Fruit fly (Drosophila melanogaster) whole organism, embryonic: ENCODE measurements around the gene Chchd3.

Experiments used
- Adf1 ChIP-seq: fragments of 200-800 bp; sonication (Bioruptor generic); IDR thresholded peaks from 2 replicates; pipeline ENCODE4 v1.3.6; 2022; ENCODE audit warnings: missing biosample characterization, missing genetic modification characterization
- Atf-2 ChIP-seq: fragments of 200-800 bp; sonication (Bioruptor generic); optimal IDR thresholded peaks from 2 replicates; lab custom pipeline; 2016; ENCODE audit warnings: missing biosample characterization, missing genetic modification characterization
- CG1024 ChIP-seq: fragments of 200-800 bp; sonication (Bioruptor generic); IDR thresholded peaks from 2 replicates; pipeline ENCODE4 v1.3.6; 2022; ENCODE audit warnings: missing biosample characterization, missing genetic modification characterization
- CG10431 ChIP-seq: fragments of 200-800 bp; sonication (Bioruptor generic); optimal IDR thresholded peaks from 3 replicates; lab custom pipeline; 2018; ENCODE audit warnings: missing biosample characterization, mild to moderate bottlenecking, missing genetic modification characterization
- CG11093 ChIP-seq: fragments of 200-800 bp; sonication (Bioruptor generic); IDR thresholded peaks from 3 replicates; pipeline ENCODE4 v1.3.6; 2022; ENCODE audit warnings: missing biosample characterization, missing genetic modification characterization
- CG11247 ChIP-seq: fragments of 200-800 bp; sonication (Bioruptor generic); IDR thresholded peaks from 2 replicates; pipeline ENCODE4 v1.3.6; 2022; ENCODE audit warnings: missing biosample characterization, missing genetic modification characterization
- CG11695 ChIP-seq: fragments of 200-800 bp; sonication (Bioruptor generic); IDR thresholded peaks from 3 replicates; pipeline ENCODE4 v1.3.6; 2022; ENCODE audit warnings: missing biosample characterization, missing genetic modification characterization
- CG13775 ChIP-seq: fragments of 200-800 bp; sonication (Bioruptor generic); optimal IDR thresholded peaks from 3 replicates; lab custom pipeline; 2017; ENCODE audit warnings: missing biosample characterization, mild to moderate bottlenecking, missing genetic modification characterization
- CG14710 ChIP-seq: fragments of 200-800 bp; sonication (Bioruptor generic); optimal IDR thresholded peaks from 3 replicates; lab custom pipeline; 2019; ENCODE audit warnings: missing biosample characterization, mild to moderate bottlenecking, missing genetic modification characterization, moderate library complexity
- CG17361 ChIP-seq: fragments of 200-800 bp; sonication (Bioruptor generic); IDR thresholded peaks from 3 replicates; pipeline ENCODE4 v1.3.6; 2022; ENCODE audit warnings: missing biosample characterization, missing genetic modification characterization
- CG2889 ChIP-seq: fragments of 200-800 bp; sonication (Bioruptor generic); IDR thresholded peaks from 3 replicates; pipeline ENCODE4 v1.3.6; 2022; ENCODE audit warnings: missing biosample characterization, missing genetic modification characterization
- CG30403 ChIP-seq: fragments of 200-800 bp; sonication (Bioruptor generic); optimal IDR thresholded peaks from 3 replicates; lab custom pipeline; 2016; ENCODE audit warnings: missing biosample characterization, missing genetic modification characterization
- CG31441 ChIP-seq: fragments of 200-800 bp; sonication (Bioruptor generic); IDR thresholded peaks from 2 replicates; pipeline ENCODE4 v1.3.6; 2022; ENCODE audit warnings: missing biosample characterization, missing genetic modification characterization
- CG32532 ChIP-seq: fragments of 200-800 bp; sonication (Bioruptor generic); IDR thresholded peaks from 2 replicates; pipeline ENCODE4 v1.3.6; 2022; ENCODE audit warnings: missing biosample characterization, missing genetic modification characterization
- CG6272 ChIP-seq: fragments of 200-800 bp; sonication (Bioruptor generic); IDR thresholded peaks from 2 replicates; pipeline ENCODE4 v1.3.6; 2022; ENCODE audit warnings: missing biosample characterization, missing genetic modification characterization
- CG8359 ChIP-seq: fragments of 200-800 bp; sonication (Bioruptor generic); optimal IDR thresholded peaks from 2 replicates; lab custom pipeline; 2017; ENCODE audit warnings: missing biosample characterization, mild to moderate bottlenecking, missing genetic modification characterization, borderline replicate concordance
- CG8765 ChIP-seq: fragments of 200-800 bp; sonication (Bioruptor generic); IDR thresholded peaks from 2 replicates; pipeline ENCODE4 v1.3.6; 2022; ENCODE audit warnings: missing biosample characterization, missing genetic modification characterization
- CHES-1-like ChIP-seq: fragments of 200-800 bp; sonication (Bioruptor generic); optimal IDR thresholded peaks from 2 replicates; lab custom pipeline; 2016; ENCODE audit warnings: missing biosample characterization, missing genetic modification characterization
- Deaf1 ChIP-seq: fragments of 200-800 bp; optimal IDR thresholded peaks from 3 replicates; lab custom pipeline; 2019; ENCODE audit warnings: missing biosample characterization, mild to moderate bottlenecking, missing genetic modification characterization, moderate library complexity
- Dref ChIP-seq: fragments of 200-800 bp; sonication (Bioruptor generic); IDR thresholded peaks from 2 replicates; pipeline ENCODE4 v1.3.6; 2022; ENCODE audit warnings: missing biosample characterization, missing genetic modification characterization
- Elba2 ChIP-seq: fragments of 200-800 bp; sonication (Bioruptor generic); optimal IDR thresholded peaks from 3 replicates; lab custom pipeline; 2016; ENCODE audit warnings: missing biosample characterization, missing genetic modification characterization
- Gsc ChIP-seq: fragments of 200-800 bp; sonication (Bioruptor generic); IDR thresholded peaks from 2 replicates; pipeline ENCODE4 v1.3.6; 2022; ENCODE audit warnings: missing biosample characterization, missing genetic modification characterization
- HmgZ ChIP-seq: fragments of 200-800 bp; sonication (Bioruptor generic); optimal IDR thresholded peaks from 2 replicates; lab custom pipeline; 2018; ENCODE audit warnings: missing biosample characterization, mild to moderate bottlenecking, missing genetic modification characterization
- Hr78 ChIP-seq, 2 experiments: fragments of 200-800 bp in 1 of 2; fragments of >200 bp in 1 of 2; sonication (Bioruptor generic) in 1 of 2; optimal IDR thresholded peaks; 2 replicates each; lab custom pipeline; 2017 to 2019; ENCODE audit warnings: missing biosample characterization in 2 of 2, missing genetic modification characterization in 2 of 2, mild to moderate bottlenecking in 1 of 2, moderate library complexity in 1 of 2
- MBD-R2 ChIP-seq: fragments of 200-800 bp; sonication (Bioruptor generic); IDR thresholded peaks from 2 replicates; pipeline ENCODE4 v1.3.6; 2022; ENCODE audit warnings: missing biosample characterization, missing genetic modification characterization
- MESR4 ChIP-seq: fragments of 200-800 bp; sonication (Bioruptor generic); optimal IDR thresholded peaks from 2 replicates; lab custom pipeline; 2018; ENCODE audit warnings: missing biosample characterization, mild to moderate bottlenecking, missing genetic modification characterization, moderate library complexity
- MTF-1 ChIP-seq: fragments of 200-800 bp; sonication (Bioruptor generic); optimal IDR thresholded peaks from 2 replicates; lab custom pipeline; 2018; ENCODE audit warnings: missing biosample characterization, mild to moderate bottlenecking, missing genetic modification characterization, borderline replicate concordance
- Mad ChIP-seq: fragments of 200-800 bp; sonication (Bioruptor generic); optimal IDR thresholded peaks from 2 replicates; lab custom pipeline; 2016; ENCODE audit warnings: missing biosample characterization, missing genetic modification characterization
- Mes4 ChIP-seq: fragments of 200-800 bp; sonication (Bioruptor generic); optimal IDR thresholded peaks from 2 replicates; lab custom pipeline; 2016; ENCODE audit warnings: missing biosample characterization, missing genetic modification characterization
- Myb ChIP-seq: fragments of 200-800 bp; sonication (Bioruptor generic); optimal IDR thresholded peaks from 2 replicates; lab custom pipeline; 2016; ENCODE audit warnings: missing biosample characterization, missing genetic modification characterization
- Nf-YC ChIP-seq: fragments of 200-800 bp; optimal IDR thresholded peaks from 3 replicates; lab custom pipeline; 2019; ENCODE audit warnings: missing biosample characterization, mild to moderate bottlenecking, missing genetic modification characterization, moderate library complexity
- Opbp ChIP-seq: fragments of 200-800 bp; sonication (Bioruptor generic); IDR thresholded peaks from 3 replicates; pipeline ENCODE4 v1.3.6; 2022; ENCODE audit warnings: missing biosample characterization, missing genetic modification characterization; ENCODE audit not compliant: partially characterized antibody
- PHDP ChIP-seq: fragments of 200-800 bp; sonication (Bioruptor generic); optimal IDR thresholded peaks from 3 replicates; lab custom pipeline; 2018; ENCODE audit warnings: missing biosample characterization, mild to moderate bottlenecking, missing genetic modification characterization, moderate library complexity
- ab ChIP-seq: fragments of 200-800 bp; sonication (Bioruptor generic); optimal IDR thresholded peaks from 2 replicates; lab custom pipeline; 2016; ENCODE audit warnings: missing biosample characterization, missing genetic modification characterization
- ara ChIP-seq: fragments of 200-800 bp; sonication (Bioruptor generic); IDR thresholded peaks from 2 replicates; pipeline ENCODE4 v1.3.6; 2022; ENCODE audit warnings: missing biosample characterization, missing genetic modification characterization
- az2 ChIP-seq: fragments of 200-800 bp; sonication (Bioruptor generic); optimal IDR thresholded peaks from 3 replicates; lab custom pipeline; 2016; ENCODE audit warnings: missing biosample characterization, missing genetic modification characterization
- danr ChIP-seq: fragments of 200-800 bp; sonication (Bioruptor generic); IDR thresholded peaks from 2 replicates; pipeline ENCODE4 v1.3.6; 2022; ENCODE audit warnings: missing biosample characterization, missing genetic modification characterization
- dimm ChIP-seq: fragments of 200-800 bp; sonication (Bioruptor generic); IDR thresholded peaks from 2 replicates; pipeline ENCODE4 v1.3.6; 2022; ENCODE audit warnings: missing biosample characterization, missing genetic modification characterization
- ewg ChIP-seq: fragments of 200-800 bp; sonication (Bioruptor generic); optimal IDR thresholded peaks from 3 replicates; lab custom pipeline; 2017; ENCODE audit warnings: mild to moderate bottlenecking, missing biosample characterization, missing genetic modification reagents, missing genetic modification characterization
- fd3F ChIP-seq: fragments of 200-800 bp; sonication (Bioruptor generic); optimal IDR thresholded peaks from 2 replicates; lab custom pipeline; 2018; ENCODE audit warnings: missing biosample characterization, mild to moderate bottlenecking, missing genetic modification characterization, moderate library complexity
- ftz-f1 ChIP-seq: fragments of 200-800 bp; sonication (Bioruptor generic); optimal IDR thresholded peaks from 2 replicates; lab custom pipeline; 2016; ENCODE audit warnings: missing biosample characterization, missing genetic modification characterization
- ind ChIP-seq: fragments of 200-800 bp; sonication (Bioruptor generic); optimal IDR thresholded peaks from 3 replicates; lab custom pipeline; 2016; ENCODE audit warnings: missing biosample characterization, missing genetic modification characterization
- lola ChIP-seq, 3 experiments: fragments of >200 bp in 2 of 3; fragments of 200-800 bp in 1 of 3; sonication (Bioruptor generic) in 1 of 3; optimal IDR thresholded peaks; 2 replicates each; lab custom pipeline; 2017 to 2019; ENCODE audit warnings: missing biosample characterization in 3 of 3, missing genetic modification characterization in 3 of 3, mild to moderate bottlenecking in 1 of 3, moderate library complexity in 1 of 3
- phol ChIP-seq: fragments of 200-800 bp; sonication (Bioruptor generic); optimal IDR thresholded peaks from 3 replicates; lab custom pipeline; 2018; ENCODE audit warnings: missing biosample characterization, mild to moderate bottlenecking, missing genetic modification characterization, moderate library complexity
- pros ChIP-seq: fragments of 200-800 bp; sonication (Bioruptor generic); optimal IDR thresholded peaks from 3 replicates; lab custom pipeline; 2019; ENCODE audit warnings: missing biosample characterization, mild to moderate bottlenecking, missing genetic modification characterization, moderate library complexity
- tin ChIP-seq: fragments of 200-800 bp; sonication (Bioruptor generic); optimal IDR thresholded peaks from 3 replicates; lab custom pipeline; 2016; ENCODE audit warnings: missing biosample characterization, missing genetic modification characterization
- zf30C ChIP-seq: fragments of 200-800 bp; sonication (Bioruptor generic); optimal IDR thresholded peaks from 3 replicates; lab custom pipeline; 2018; ENCODE audit warnings: missing biosample characterization, mild to moderate bottlenecking, missing genetic modification characterization
- zfh2 ChIP-seq: fragments of 200-800 bp; sonication (Bioruptor generic); optimal IDR thresholded peaks from 2 replicates; lab custom pipeline; 2016; ENCODE audit warnings: missing biosample characterization, missing genetic modification characterization

The Chchd3 gene

DNA sequence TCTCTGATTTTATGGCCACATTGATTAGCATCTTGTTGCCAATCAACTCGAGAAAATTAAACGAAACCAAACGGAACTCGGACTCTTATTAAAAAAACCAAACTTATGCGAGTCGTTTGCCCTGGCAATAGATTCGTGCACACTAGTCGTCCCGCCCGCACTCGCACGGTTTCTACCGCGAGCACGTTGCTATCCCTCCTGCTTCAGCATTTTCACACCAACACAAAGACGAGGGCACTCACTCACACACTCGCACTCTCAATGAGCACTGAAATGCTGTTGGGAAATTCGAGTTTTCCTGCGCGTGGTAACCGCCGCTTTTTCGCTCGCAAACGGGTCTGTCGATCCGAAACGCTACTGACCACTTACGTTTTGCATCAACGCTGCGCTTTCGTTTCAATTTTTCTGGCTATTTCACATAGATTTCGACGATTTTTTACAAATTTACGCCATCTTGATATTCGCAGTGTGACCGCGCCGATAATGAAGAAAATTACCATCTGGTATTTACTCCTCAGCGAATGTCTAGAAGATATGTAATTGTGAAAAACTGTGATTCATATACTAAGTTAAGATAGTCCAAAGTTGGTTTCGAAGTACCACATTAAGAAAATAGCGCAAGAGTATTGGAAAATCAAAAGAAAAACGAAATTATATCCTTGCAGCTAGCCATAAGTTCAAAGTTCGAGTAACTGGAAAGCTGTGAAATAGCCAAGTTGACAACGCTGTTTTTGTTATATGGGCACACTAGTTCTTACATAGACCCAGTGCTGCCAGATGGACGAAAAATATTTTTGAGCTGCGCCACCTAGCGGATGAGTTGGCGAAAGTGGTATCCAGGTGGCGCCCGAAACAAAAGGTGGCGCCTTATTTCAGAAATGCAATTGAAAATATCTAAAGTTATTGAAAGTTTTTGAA, 7.3 kb upstream of the Chchd3 start, which contains the start of gene dco (continued):
- TF ChIP-seq HmgZ (tag; lab: Kevin White, UChicago) (peak; percentile 29), MESR4 (peak; percentile 97), PHDP (tag; lab: Kevin White, UChicago) (peak; percentile 23), Opbp (GFP tag; lab: Robert Waterston, UW) (peak; percentile 49; the same call in 1 of the 3 replicates), Mad (GFP tag; lab: Kevin White, UChicago) (peak; percentile 60), phol (tag; lab: Kevin White, UChicago) (peak; percentile 99), CG32532 (GFP tag; lab: Robert Waterston, UW) (peak; percentile 96), CG10431 (no peak), Mes4 (GFP tag; lab: Kevin White, UChicago) (peak; percentile 56), Hr78 (GFP tag; optimal IDR thresholded peaks at IDR 0.05; lab: Kevin White, UChicago) (no peak), Deaf1 (tag; lab: Kevin White, UChicago) (peak; percentile 20), CG17361 (GFP tag; lab: Robert Waterston, UW) (peak; percentile 58), ewg (GFP tag; lab: Kevin White, UChicago) (peak; percentile 70), tin (GFP tag; lab: Kevin White, UChicago) (peak; percentile 91), Atf-2 (peak; percentile 4), ara (GFP tag; lab: Robert Waterston, UW) (peak; percentile 71), CG30403 (peak; percentile 83), MTF-1 (GFP tag; lab: Kevin White, UChicago) (peak; percentile 80), ind (GFP tag; lab: Kevin White, UChicago) (peak; percentile 85), Dref (GFP tag; lab: Robert Waterston, UW) (peak; percentile 43), CG14710 (tag; lab: Kevin White, UChicago) (peak; percentile 74), dimm (no peak), CG11695 (GFP tag; lab: Robert Waterston, UW) (0 out of 3 replicates have a peak, but pooled peaks have one; percentile 19), ftz-f1 (GFP tag; lab: Kevin White, UChicago) (peak; percentile 21), fd3F (GFP tag; lab: Kevin White, UChicago) (peak; percentile 29), Nf-YC (peak; percentile 40), pros (no peak), CG8359 (GFP tag; lab: Kevin White, UChicago) (no peak), CG1024 (GFP tag; lab: Robert Waterston, UW) (peak; percentile 75), zf30C (no peak), CHES-1-like (GFP tag; lab: Kevin White, UChicago) (no peak), CG31441 (GFP tag; lab: Robert Waterston, UW) (peak; percentile 58), az2 (GFP tag; lab: Kevin White, UChicago) (peak; percentile 79), CG6272 (GFP tag; lab: Robert Waterston, UW) (peak; percentile 53), zfh2 (GFP tag; lab: Kevin White, UChicago) (peak; percentile 55), lola (GFP tag; optimal IDR thresholded peaks at IDR 0.05; lab: Kevin White, UChicago) (peak in 1 of 3 experiments; percentile 1), CG8765 (GFP tag; lab: Robert Waterston, UW) (no peak; the same call in 1 of the 2 replicates), CG13775 (GFP tag; lab: Kevin White, UChicago) (no peak), MBD-R2 (GFP tag; lab: Robert Waterston, UW) (peak; percentile 21), Myb (GFP tag; lab: Kevin White, UChicago) (peak; percentile 58), danr (peak; percentile 10; the same call in 1 of the 2 replicates), Elba2 (peak; percentile 24), Adf1 (GFP tag; lab: Robert Waterston, UW) (no peak), CG11093 (GFP tag; lab: Robert Waterston, UW) (peak; percentile 55; the same call in 2 of the 3 replicates), CG11247 (GFP tag; lab: Robert Waterston, UW) (peak; percentile 92), Gsc (GFP tag; lab: Robert Waterston, UW) (peak; percentile 69), CG2889 (GFP tag; lab: Robert Waterston, UW) (peak; percentile 76; the same call in 1 of the 3 replicates), ab (GFP tag; lab: Kevin White, UChicago) (no peak)
